Fruit fly (Drosophila melanogaster) whole organism, prepupa: ENCODE results near the gene Sems.

ENCODE experiments used
- Blimp-1 ChIP-seq: fragments of 200-800 bp; sonication (Bioruptor generic); optimal IDR thresholded peaks from 3 replicates; lab custom pipeline; 2017; ENCODE audit warnings: missing biosample characterization, missing genetic modification characterization, mild to moderate bottlenecking, moderate library complexity, missing genetic modification reagents
- CG10631 ChIP-seq: fragments of 200-800 bp; sonication (Bioruptor generic); optimal IDR thresholded peaks from 2 replicates; lab custom pipeline; 2016; ENCODE audit warnings: missing biosample characterization, missing genetic modification characterization
- CG10669 ChIP-seq: fragments of 200-800 bp; sonication (Bioruptor generic); optimal IDR thresholded peaks from 3 replicates; lab custom pipeline; 2018; ENCODE audit warnings: missing biosample characterization, mild to moderate bottlenecking, missing genetic modification characterization, moderate library complexity
- CG11294 ChIP-seq: fragments of 200-800 bp; sonication (Bioruptor generic); IDR thresholded peaks from 2 replicates; pipeline ENCODE4 v1.3.6; 2022; ENCODE audit warnings: missing biosample characterization, missing genetic modification characterization
- CG11762 ChIP-seq: fragments of 200-800 bp; sonication (Bioruptor generic); optimal IDR thresholded peaks from 3 replicates; lab custom pipeline; 2016; ENCODE audit warnings: missing biosample characterization, missing genetic modification characterization; ENCODE audit not compliant: insufficient read depth
- CG11902 ChIP-seq: fragments of 200-800 bp; sonication (Bioruptor generic); optimal IDR thresholded peaks from 3 replicates; lab custom pipeline; 2016; ENCODE audit warnings: missing biosample characterization, missing genetic modification characterization
- CG15336 ChIP-seq: fragments of 200-800 bp; sonication (Bioruptor generic); IDR thresholded peaks from 2 replicates; pipeline ENCODE4 v1.3.6; 2022; ENCODE audit warnings: missing biosample characterization, missing genetic modification characterization
- CG1621 ChIP-seq: fragments of 200-800 bp; sonication (Bioruptor generic); optimal IDR thresholded peaks from 3 replicates; lab custom pipeline; 2018; ENCODE audit warnings: missing biosample characterization, mild to moderate bottlenecking, missing genetic modification characterization
- CG16779 ChIP-seq: fragments of 200-800 bp; sonication (Bioruptor generic); optimal IDR thresholded peaks from 3 replicates; lab custom pipeline; 2017; ENCODE audit warnings: missing biosample characterization, mild to moderate bottlenecking, missing genetic modification characterization
- CG31627 ChIP-seq: fragments of 200-800 bp; sonication (Bioruptor generic); optimal IDR thresholded peaks from 3 replicates; lab custom pipeline; 2016; ENCODE audit warnings: missing biosample characterization, missing genetic modification characterization
- CG32006 ChIP-seq: fragments of 200-800 bp; sonication (Bioruptor generic); optimal IDR thresholded peaks from 3 replicates; lab custom pipeline; 2017; ENCODE audit warnings: missing biosample characterization, mild to moderate bottlenecking, missing genetic modification characterization
- CG34406 ChIP-seq: fragments of 200-800 bp; sonication (Bioruptor generic); optimal IDR thresholded peaks from 3 replicates; lab custom pipeline; 2016; ENCODE audit warnings: missing biosample characterization, missing genetic modification characterization
- CG3919 ChIP-seq: fragments of 200-800 bp; sonication (Bioruptor generic); optimal IDR thresholded peaks from 3 replicates; lab custom pipeline; 2016; ENCODE audit warnings: missing biosample characterization, missing genetic modification characterization
- CG4318 ChIP-seq: fragments of 200-800 bp; sonication (Bioruptor generic); optimal IDR thresholded peaks from 3 replicates; lab custom pipeline; 2017; ENCODE audit warnings: missing biosample characterization, mild to moderate bottlenecking, missing genetic modification characterization
- CG6276 ChIP-seq: fragments of 200-800 bp; sonication (Bioruptor generic); optimal IDR thresholded peaks from 2 replicates; lab custom pipeline; 2017; ENCODE audit warnings: missing biosample characterization, mild to moderate bottlenecking, missing genetic modification characterization
- CG6792 ChIP-seq: fragments of 200-800 bp; sonication (Bioruptor generic); optimal IDR thresholded peaks from 3 replicates; lab custom pipeline; 2016; ENCODE audit warnings: missing biosample characterization, missing genetic modification characterization
- CG6808 ChIP-seq: fragments of 200-800 bp; sonication (Bioruptor generic); optimal IDR thresholded peaks from 3 replicates; lab custom pipeline; 2017; ENCODE audit warnings: missing biosample characterization, missing genetic modification characterization, mild to moderate bottlenecking, moderate library complexity, missing genetic modification reagents
- CG6854 ChIP-seq: fragments of 200-800 bp; sonication (Bioruptor generic); optimal IDR thresholded peaks from 2 replicates; lab custom pipeline; 2017; ENCODE audit warnings: missing biosample characterization, mild to moderate bottlenecking, missing genetic modification characterization
- CG7368 ChIP-seq: fragments of 200-800 bp; sonication (Bioruptor generic); optimal IDR thresholded peaks from 3 replicates; lab custom pipeline; 2016; ENCODE audit warnings: missing biosample characterization, missing genetic modification characterization
- CG8119 ChIP-seq: fragments of 200-800 bp; sonication (Bioruptor generic); IDR thresholded peaks from 3 replicates; pipeline ENCODE4 v1.3.6; 2022; ENCODE audit warnings: missing biosample characterization, missing genetic modification characterization
- CG8319 ChIP-seq: fragments of 200-800 bp; sonication (Bioruptor generic); optimal IDR thresholded peaks from 3 replicates; lab custom pipeline; 2016; ENCODE audit warnings: missing biosample characterization, missing genetic modification characterization
- CG8632 ChIP-seq: fragments of 200-800 bp; sonication (Bioruptor generic); optimal IDR thresholded peaks from 3 replicates; lab custom pipeline; 2016; ENCODE audit warnings: missing biosample characterization, missing genetic modification characterization
- Eip75B ChIP-seq: fragments of 200-800 bp; sonication (Bioruptor generic); optimal IDR thresholded peaks from 3 replicates; lab custom pipeline; 2016; ENCODE audit warnings: missing biosample characterization, missing genetic modification characterization
- Eip78C ChIP-seq: fragments of 200-800 bp; sonication (Bioruptor generic); peaks from one replicate; lab custom pipeline; 2016; ENCODE audit warnings: missing biosample characterization, missing genetic modification characterization
- Eip93F ChIP-seq: fragments of 200-800 bp; sonication (Bioruptor generic); optimal IDR thresholded peaks from 2 replicates; lab custom pipeline; 2016; ENCODE audit warnings: missing biosample characterization, mild to moderate bottlenecking, missing genetic modification characterization
- Ets96B ChIP-seq: fragments of 200-800 bp; optimal IDR thresholded peaks from 2 replicates; lab custom pipeline; 2019; ENCODE audit warnings: missing biosample characterization, mild to moderate bottlenecking, missing genetic modification characterization, moderate library complexity
- Gug ChIP-seq: fragments of 200-800 bp; sonication (Bioruptor generic); IDR thresholded peaks from 2 replicates; pipeline ENCODE4 v1.3.6; 2022; ENCODE audit warnings: missing biosample characterization, missing genetic modification characterization
- Hr38 ChIP-seq: sonication (Bioruptor generic); optimal IDR thresholded peaks from 2 replicates; lab custom pipeline; 2016; ENCODE audit warnings: missing biosample characterization, missing genetic modification characterization
- Hr4 ChIP-seq: fragments of 200-800 bp; sonication (Bioruptor generic); optimal IDR thresholded peaks from 3 replicates; lab custom pipeline; 2016; ENCODE audit warnings: missing biosample characterization, missing genetic modification characterization
- OdsH ChIP-seq: fragments of 200-800 bp; sonication (Bioruptor generic); optimal IDR thresholded peaks from 3 replicates; lab custom pipeline; 2016; ENCODE audit warnings: missing biosample characterization, missing genetic modification characterization
- Sox102F ChIP-seq: fragments of 200-800 bp; sonication (Bioruptor generic); optimal IDR thresholded peaks from 2 replicates; lab custom pipeline; 2016; ENCODE audit warnings: missing biosample characterization, mild to moderate bottlenecking, missing genetic modification characterization
- Sox15 ChIP-seq: fragments of 200-800 bp; sonication (Bioruptor generic); optimal IDR thresholded peaks from 3 replicates; lab custom pipeline; 2016; ENCODE audit warnings: missing biosample characterization, missing genetic modification characterization
- achi ChIP-seq: fragments of 200-800 bp; sonication (Bioruptor generic); optimal IDR thresholded peaks from 3 replicates; lab custom pipeline; 2016; ENCODE audit warnings: missing biosample characterization, missing genetic modification characterization
- acj6 ChIP-seq: fragments of 200-800 bp; sonication (Bioruptor generic); optimal IDR thresholded peaks from 3 replicates; lab custom pipeline; 2016; ENCODE audit warnings: missing biosample characterization, missing genetic modification characterization
- dac ChIP-seq: fragments of 200-800 bp; sonication (Bioruptor generic); optimal IDR thresholded peaks from 2 replicates; lab custom pipeline; 2017; ENCODE audit warnings: missing biosample characterization, mild to moderate bottlenecking, missing genetic modification characterization
- dsx ChIP-seq: fragments of 200-800 bp; optimal IDR thresholded peaks from 3 replicates; lab custom pipeline; 2019; ENCODE audit warnings: missing biosample characterization, mild to moderate bottlenecking, missing genetic modification characterization, moderate library complexity; ENCODE audit not compliant: poor library complexity, severe bottlenecking
- fd59A ChIP-seq: fragments of 200-800 bp; sonication (Bioruptor generic); optimal IDR thresholded peaks from 2 replicates; lab custom pipeline; 2017; ENCODE audit warnings: missing biosample characterization, mild to moderate bottlenecking, missing genetic modification characterization, missing genetic modification reagents
- fd85E ChIP-seq: fragments of 200-800 bp; sonication (Bioruptor generic); optimal IDR thresholded peaks from 3 replicates; lab custom pipeline; 2016; ENCODE audit warnings: missing biosample characterization, missing genetic modification characterization
- fkh ChIP-seq: fragments of 200-800 bp; sonication (Bioruptor generic); optimal IDR thresholded peaks from 3 replicates; lab custom pipeline; 2017; ENCODE audit warnings: missing biosample characterization, mild to moderate bottlenecking, missing genetic modification characterization, moderate library complexity
- lz ChIP-seq: fragments of 200-800 bp; sonication (Bioruptor generic); optimal IDR thresholded peaks from 3 replicates; lab custom pipeline; 2016; ENCODE audit warnings: missing biosample characterization, missing genetic modification characterization
- net ChIP-seq: fragments of 200-800 bp; sonication (Bioruptor generic); optimal IDR thresholded peaks from 3 replicates; lab custom pipeline; 2016; ENCODE audit warnings: missing biosample characterization, missing genetic modification characterization
- pdm3 ChIP-seq: fragments of 200-800 bp; sonication (Bioruptor generic); optimal IDR thresholded peaks from 3 replicates; lab custom pipeline; 2016; ENCODE audit warnings: missing biosample characterization, missing genetic modification characterization
- spab ChIP-seq: fragments of 200-800 bp; sonication (Bioruptor generic); optimal IDR thresholded peaks from 2 replicates; lab custom pipeline; 2017; ENCODE audit warnings: missing biosample characterization, mild to moderate bottlenecking, missing genetic modification characterization, missing genetic modification reagents
- ss ChIP-seq, 2 experiments: fragments of 200-800 bp; sonication (Bioruptor generic); optimal IDR thresholded peaks; 2 replicates in 1 of 2; 3 replicates in 1 of 2; lab custom pipeline; 2017 to 2018; ENCODE audit warnings: mild to moderate bottlenecking in 2 of 2, missing biosample characterization in 2 of 2, missing genetic modification characterization in 2 of 2, moderate library complexity in 1 of 2
- svp ChIP-seq: fragments of 200-800 bp; sonication (Bioruptor generic); peaks from one replicate; lab custom pipeline; 2016; ENCODE audit warnings: missing biosample characterization, missing genetic modification characterization
- topi ChIP-seq: fragments of 200-800 bp; sonication (Bioruptor generic); optimal IDR thresholded peaks from 3 replicates; lab custom pipeline; 2016; ENCODE audit warnings: missing biosample characterization, missing genetic modification characterization
- vri ChIP-seq: fragments of 200-800 bp; sonication (Bioruptor generic); optimal IDR thresholded peaks from 3 replicates; lab custom pipeline; 2016; ENCODE audit warnings: missing biosample characterization, mild to moderate bottlenecking, missing genetic modification characterization

Gene Sems

dm6 chr3L:20990231-20990630, 33.7 kb upstream of the Sems start (continued):
- TF ChIP-seq Sox15 (GFP tag; lab: Kevin White, UChicago) (no peak), CG6808 (GFP tag; lab: Kevin White, UChicago) (peak; percentile 19), CG15336 (no peak), CG11902 (GFP tag; lab: Kevin White, UChicago) (peak; percentile 8), CG31627 (GFP tag; lab: Kevin White, UChicago) (peak; percentile 22), Ets96B (peak; percentile 77), CG32006 (no peak), OdsH (no peak), dsx (GFP tag; lab: Kevin White, UChicago) (peak; percentile 44), fd59A (GFP tag; lab: Kevin White, UChicago) (peak; percentile 50), CG7368 (GFP tag; lab: Kevin White, UChicago) (peak; percentile 23), CG34406 (GFP tag; lab: Kevin White, UChicago) (peak; percentile 67), net (no peak), Hr4 (GFP tag; lab: Kevin White, UChicago) (no peak), Eip75B (GFP tag; lab: Kevin White, UChicago) (peak; percentile 43), CG11762 (GFP tag; lab: Kevin White, UChicago) (no peak), achi (GFP tag; lab: Kevin White, UChicago) (peak; percentile 49), spab (peak; percentile 51), CG16779 (no peak), Sox102F (GFP tag; lab: Kevin White, UChicago) (peak; percentile 41), pdm3 (GFP tag; lab: Kevin White, UChicago) (peak; percentile 35), fkh (GFP tag; lab: Kevin White, UChicago) (no peak), Blimp-1 (no peak), CG10631 (GFP tag; lab: Kevin White, UChicago) (peak; percentile 49), fd85E (GFP tag; lab: Kevin White, UChicago) (no peak), CG3919 (GFP tag; lab: Kevin White, UChicago) (peak; percentile 66), svp (GFP tag; lab: Kevin White, UChicago) (peak; percentile 89), ss (GFP tag; optimal IDR thresholded peaks at IDR 0.05; lab: Kevin White, UChicago) (peak; percentile 22 to 65), lz (GFP tag; lab: Kevin White, UChicago) (peak; percentile 26), Gug (no peak), dac (GFP tag; lab: Kevin White, UChicago) (no peak)

- TF ChIP-seq acj6 (GFP tag; lab: Kevin White, UChicago) (peak; percentile 66), Sox15 (GFP tag; lab: Kevin White, UChicago) (no peak), CG15336 (peak; percentile 67; the same call in 1 of the 2 replicates), dac (GFP tag; lab: Kevin White, UChicago) (no peak), CG7368 (GFP tag; lab: Kevin White, UChicago) (peak; percentile 41), net (peak; percentile 60), CG8632 (GFP tag; lab: Kevin White, UChicago) (peak; percentile 16), fkh (GFP tag; lab: Kevin White, UChicago) (no peak), OdsH (peak; percentile 58), CG10669 (GFP tag; lab: Kevin White, UChicago) (peak; percentile 78), achi (GFP tag; lab: Kevin White, UChicago) (peak; percentile 76), CG11294 (GFP tag; lab: Robert Waterston, UW) (no peak), CG8119 (GFP tag; lab: Robert Waterston, UW) (peak; percentile 70; the same call in 2 of the 3 replicates), CG3919 (GFP tag; lab: Kevin White, UChicago) (peak; percentile 65), CG8319 (GFP tag; lab: Kevin White, UChicago) (no peak), topi (GFP tag; lab: Kevin White, UChicago) (peak; percentile 9), svp (GFP tag; lab: Kevin White, UChicago) (no peak), pdm3 (GFP tag; lab: Kevin White, UChicago) (peak; percentile 59), Gug (peak; percentile 66), CG4318 (GFP tag; lab: Kevin White, UChicago) (peak; percentile 18), Hr4 (GFP tag; lab: Kevin White, UChicago) (no peak), Hr38 (GFP tag; lab: Kevin White, UChicago) (no peak), fd85E (GFP tag; lab: Kevin White, UChicago) (no peak), ss (GFP tag; optimal IDR thresholded peaks at IDR 0.05; lab: Kevin White, UChicago) (peak; percentile 54 to 79), CG6808 (GFP tag; lab: Kevin White, UChicago) (peak; percentile 78), CG1621 (tag; lab: Kevin White, UChicago) (peak; percentile 77), Eip78C (GFP tag; lab: Kevin White, UChicago) (peak; percentile 90), CG11902 (GFP tag; lab: Kevin White, UChicago) (no peak), CG11762 (GFP tag; lab: Kevin White, UChicago) (peak; percentile 5), CG34406 (GFP tag; lab: Kevin White, UChicago) (peak; percentile 25), vri (GFP tag; lab: Kevin White, UChicago) (no peak), CG6792 (GFP tag; lab: Kevin White, UChicago) (peak; percentile 54), Eip93F (GFP tag; lab: Kevin White, UChicago) (no peak), Sox102F (GFP tag; lab: Kevin White, UChicago) (no peak), CG6276 (GFP tag; lab: Kevin White, UChicago) (peak; percentile 31), CG6854 (GFP tag; lab: Kevin White, UChicago) (no peak), Ets96B (peak; percentile 86)
Measured at dm6 chr3L:20988862-20989261, 32.3 kb upstream of the Sems start.
